Worm (Caenorhabditis elegans) whole organism, midembryonic: ENCODE measurements around the gene ran-1.

Experiments
- T22C8.4 ChIP-seq: fragments of 200-800 bp; sonication (Bioruptor generic); IDR thresholded peaks from 2 replicates; pipeline ENCODE4 v1.3.6; 2022; ENCODE audit warnings: missing genetic modification characterization, missing compliant biosample characterization
- flt-1 ChIP-seq: fragments of 200-800 bp; sonication (Bioruptor generic); IDR thresholded peaks from 2 replicates; pipeline ENCODE4 v1.3.6; 2022; ENCODE audit warnings: missing genetic modification characterization, missing compliant biosample characterization
- klf-2 ChIP-seq: fragments of 200-800 bp; sonication (Bioruptor generic); conservative IDR thresholded peaks from 2 replicates; pipeline ENCODE4 v1.3.6; 2022; ENCODE audit warnings: missing genetic modification reagents, missing genetic modification characterization, missing compliant biosample characterization
- med-1 ChIP-seq: sonication (generic microtip); optimal IDR thresholded peaks from 2 replicates; lab custom pipeline; 2017; ENCODE audit warnings: missing genetic modification characterization, mild to moderate bottlenecking, missing compliant biosample characterization, antibody characterized with exemption, missing genetic modification reagents; ENCODE audit not compliant: insufficient read depth
- tab-1 ChIP-seq: fragments of 200-800 bp; sonication (Bioruptor generic); IDR thresholded peaks from 2 replicates; pipeline ENCODE4 v1.3.6; 2022; ENCODE audit warnings: missing genetic modification characterization, missing compliant biosample characterization

DNA sequence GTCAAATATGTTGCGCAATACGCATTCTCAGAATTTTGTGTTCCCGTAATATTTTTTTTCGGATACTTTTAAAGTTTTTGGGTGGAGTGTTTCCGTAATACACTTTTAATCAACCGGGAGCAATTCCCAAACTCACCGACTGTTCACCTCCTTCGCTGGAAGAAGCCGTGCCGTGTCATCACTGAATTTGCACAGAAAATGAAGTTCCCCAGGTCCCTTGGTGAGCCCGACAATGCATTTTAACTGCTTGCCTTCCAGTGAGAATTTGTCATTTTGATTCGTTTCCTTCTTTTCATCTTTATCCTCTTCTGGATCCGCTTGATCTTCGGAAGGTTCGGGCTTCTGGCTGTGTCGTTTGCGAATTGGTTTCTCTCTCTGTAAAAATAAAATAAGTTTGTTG lies 6.9 kb upstream of the ran-1 start:
- no peak for TF ChIP-seq flt-1 (GFP tag; lab: Robert Waterston, UW)
- TF ChIP-seq klf-2: no peak
- no peak for TF ChIP-seq med-1 (GFP tag; lab: Kevin White, UChicago)
- TF ChIP-seq tab-1 (GFP tag; lab: Robert Waterston, UW): no peak
- no peak for TF ChIP-seq T22C8.4 (GFP tag; lab: Robert Waterston, UW)
